Worm (Caenorhabditis elegans) whole organism, young adult: ENCODE measurements around the gene K06H7.7.

Experiments
- B0336.3 ChIP-seq: fragments of 200-800 bp; sonication (Bioruptor generic); IDR thresholded peaks from 2 replicates; pipeline ENCODE4 v1.3.6; 2022; ENCODE audit warnings: missing genetic modification characterization, missing compliant biosample characterization
- C06A6.2 ChIP-seq: fragments of 200-800 bp; sonication (Bioruptor generic); conservative IDR thresholded peaks from 2 replicates; pipeline ENCODE4 v1.3.6; 2022; ENCODE audit warnings: missing genetic modification characterization, missing compliant biosample characterization
- F22D6.2 ChIP-seq: sonication (generic microtip); optimal IDR thresholded peaks from 2 replicates; lab custom pipeline; 2016; ENCODE audit warnings: mild to moderate bottlenecking, missing genetic modification characterization, missing compliant biosample characterization
- F37B4.10 ChIP-seq: fragments of 200-800 bp; sonication (Bioruptor generic); IDR thresholded peaks from 2 replicates; pipeline ENCODE4 v1.3.6; 2022; ENCODE audit warnings: missing genetic modification characterization, missing compliant biosample characterization
- F39B2.1 ChIP-seq: fragments of 200-800 bp; sonication (Bioruptor generic); IDR thresholded peaks from 2 replicates; pipeline ENCODE4 v1.3.6; 2022; ENCODE audit warnings: missing genetic modification reagents, missing genetic modification characterization, missing compliant biosample characterization
- F57A8.1 ChIP-seq: fragments of 200-800 bp; sonication (Bioruptor generic); optimal IDR thresholded peaks from 2 replicates; lab custom pipeline; 2018; ENCODE audit warnings: mild to moderate bottlenecking, missing genetic modification characterization, moderate library complexity, missing compliant biosample characterization
- T07F8.4 ChIP-seq: sonication (generic microtip); optimal IDR thresholded peaks from 2 replicates; lab custom pipeline; 2016; ENCODE audit warnings: mild to moderate bottlenecking, missing genetic modification characterization, moderate library complexity, missing compliant biosample characterization
- Y95B8A.8 ChIP-seq: fragments of 200-800 bp; sonication (Bioruptor generic); IDR thresholded peaks from 2 replicates; pipeline ENCODE4 v1.3.6; 2022; ENCODE audit warnings: missing genetic modification reagents, missing genetic modification characterization, missing compliant biosample characterization
- ama-1 ChIP-seq, 3 experiments: fragments of 150-350 bp in 1 of 3; sonication (generic microtip) in 2 of 3; optimal IDR thresholded peaks; 2 replicates each; lab custom pipeline; 2014 to 2018; ENCODE audit warnings: missing biosample characterization in 2 of 3, missing genetic modification characterization in 2 of 3, missing genetic modification reagents in 2 of 3
- bed-1 ChIP-seq: fragments of 200-800 bp; sonication (Bioruptor generic); IDR thresholded peaks from 2 replicates; pipeline ENCODE4 v1.3.6; 2022; ENCODE audit warnings: missing genetic modification reagents, missing genetic modification characterization, missing compliant biosample characterization
- bed-2 ChIP-seq: fragments of 200-800 bp; sonication (Bioruptor generic); IDR thresholded peaks from 2 replicates; pipeline ENCODE4 v1.3.6; 2022; ENCODE audit warnings: missing genetic modification reagents, missing genetic modification characterization, missing compliant biosample characterization
- cebp-1 ChIP-seq, 2 experiments: fragments of 200-800 bp in 1 of 2; sonication (Bioruptor generic) in 1 of 2; sonication (generic microtip) in 1 of 2; IDR thresholded peaks in 1 of 2; optimal IDR thresholded peaks in 1 of 2; 2 replicates each; pipeline versions ENCODE4 v1.3.6 to Lab custom; 2017 to 2022; ENCODE audit warnings: missing compliant biosample characterization in 2 of 2, missing genetic modification characterization in 2 of 2, mild to moderate bottlenecking in 1 of 2, missing genetic modification reagents in 1 of 2, moderate library complexity in 1 of 2
- ceh-100 ChIP-seq: fragments of 200-800 bp; sonication (Bioruptor generic); IDR thresholded peaks from 2 replicates; pipeline ENCODE4 v1.3.6; 2022; ENCODE audit warnings: missing genetic modification reagents, missing genetic modification characterization, missing compliant biosample characterization
- ceh-27 ChIP-seq: fragments of 200-800 bp; sonication (Bioruptor generic); optimal IDR thresholded peaks from 2 replicates; lab custom pipeline; 2018; ENCODE audit warnings: mild to moderate bottlenecking, missing genetic modification characterization, moderate library complexity, missing compliant biosample characterization
- ceh-40 ChIP-seq: fragments of 200-800 bp; sonication (Bioruptor generic); IDR thresholded peaks from 2 replicates; pipeline ENCODE4 v1.3.6; 2022; ENCODE audit warnings: missing genetic modification characterization, missing compliant biosample characterization
- die-1 ChIP-seq: sonication (generic microtip); optimal IDR thresholded peaks from 2 replicates; lab custom pipeline; 2016; ENCODE audit warnings: missing genotype, mild to moderate bottlenecking, missing genetic modification characterization, missing compliant biosample characterization
- ets-4 ChIP-seq: fragments of 200-800 bp; sonication (Bioruptor generic); optimal IDR thresholded peaks from 2 replicates; lab custom pipeline; 2018; ENCODE audit warnings: mild to moderate bottlenecking, missing genetic modification characterization, missing compliant biosample characterization
- hmg-1.2 ChIP-seq: fragments of 200-800 bp; sonication (Bioruptor generic); IDR thresholded peaks from 2 replicates; pipeline ENCODE4 v1.3.6; 2022; ENCODE audit warnings: missing genetic modification reagents, missing genetic modification characterization, missing compliant biosample characterization
- hsf-1 ChIP-seq: fragments of 200-800 bp; sonication (Bioruptor generic); IDR thresholded peaks from 2 replicates; pipeline ENCODE4 v1.3.6; 2022; ENCODE audit warnings: missing genetic modification reagents, missing genetic modification characterization, missing compliant biosample characterization
- let-526 ChIP-seq: fragments of 200-800 bp; sonication (Bioruptor generic); IDR thresholded peaks from 2 replicates; pipeline ENCODE4 v1.3.6; 2022; ENCODE audit warnings: missing genetic modification reagents, missing genetic modification characterization, missing compliant biosample characterization
- let-607 ChIP-seq, 2 experiments: fragments of 200-800 bp in 1 of 2; sonication (Bioruptor generic) in 1 of 2; sonication (generic microtip) in 1 of 2; optimal IDR thresholded peaks; 2 replicates each; lab custom pipeline; 2016 to 2018; ENCODE audit warnings: mild to moderate bottlenecking in 2 of 2, missing compliant biosample characterization in 2 of 2, missing genetic modification characterization in 2 of 2, moderate library complexity in 2 of 2, missing genotype in 1 of 2
- lin-26 ChIP-seq: fragments of 200-800 bp; sonication (Bioruptor generic); IDR thresholded peaks from 2 replicates; pipeline ENCODE4 v1.3.6; 2022; ENCODE audit warnings: missing genetic modification reagents, missing genetic modification characterization, missing compliant biosample characterization
- lin-40 ChIP-seq: sonication (generic microtip); optimal IDR thresholded peaks from 2 replicates; lab custom pipeline; 2016; ENCODE audit warnings: missing genetic modification characterization, mild to moderate bottlenecking, missing compliant biosample characterization, missing genotype, missing genetic modification reagents
- lin-54 ChIP-seq: fragments of 200-800 bp; sonication (Bioruptor generic); optimal IDR thresholded peaks from 2 replicates; lab custom pipeline; 2018; ENCODE audit warnings: mild to moderate bottlenecking, missing genetic modification characterization, missing compliant biosample characterization
- mcd-1 ChIP-seq: fragments of 200-800 bp; sonication (Bioruptor generic); IDR thresholded peaks from 2 replicates; pipeline ENCODE4 v1.3.6; 2022; ENCODE audit warnings: missing genetic modification reagents, missing genetic modification characterization, missing compliant biosample characterization
- nhr-179 ChIP-seq: sonication (generic microtip); optimal IDR thresholded peaks from 2 replicates; lab custom pipeline; 2016; ENCODE audit warnings: mild to moderate bottlenecking, missing genetic modification characterization, missing compliant biosample characterization
- snpc-1.1 ChIP-seq: sonication (generic microtip); optimal IDR thresholded peaks from 2 replicates; lab custom pipeline; 2017; ENCODE audit warnings: missing genetic modification characterization, mild to moderate bottlenecking, missing compliant biosample characterization, antibody characterized with exemption, moderate library complexity, missing genotype, missing genetic modification reagents; ENCODE audit not compliant: insufficient read depth
- snpc-1.3 ChIP-seq: sonication (generic microtip); optimal IDR thresholded peaks from 2 replicates; lab custom pipeline; 2017; ENCODE audit warnings: missing genetic modification characterization, mild to moderate bottlenecking, missing compliant biosample characterization, antibody characterized with exemption, moderate library complexity, missing genotype, missing genetic modification reagents; ENCODE audit not compliant: insufficient read depth
- snpc-3.4 ChIP-seq: sonication (generic microtip); optimal IDR thresholded peaks from 2 replicates; lab custom pipeline; 2017; ENCODE audit warnings: missing genetic modification characterization, mild to moderate bottlenecking, missing compliant biosample characterization, antibody characterized with exemption, moderate library complexity, missing genotype, missing genetic modification reagents
- zfh-2 ChIP-seq: fragments of 200-800 bp; sonication (Bioruptor generic); conservative IDR thresholded peaks from 2 replicates; pipeline ENCODE4 v1.3.6; 2022; ENCODE audit warnings: missing genetic modification reagents, missing genetic modification characterization, missing compliant biosample characterization
- zim-3 ChIP-seq: sonication (generic microtip); optimal IDR thresholded peaks from 2 replicates; lab custom pipeline; 2017; ENCODE audit warnings: mild to moderate bottlenecking, missing genetic modification characterization, moderate library complexity, missing compliant biosample characterization
- ztf-25 ChIP-seq: fragments of 200-800 bp; sonication (Bioruptor generic); IDR thresholded peaks from 2 replicates; pipeline ENCODE4 v1.3.6; 2022; ENCODE audit warnings: missing genetic modification reagents, missing genetic modification characterization, missing compliant biosample characterization
- ztf-6 ChIP-seq: fragments of 200-800 bp; sonication (Bioruptor generic); IDR thresholded peaks from 2 replicates; pipeline ENCODE4 v1.3.6; 2022; ENCODE audit warnings: missing genetic modification reagents, missing genetic modification characterization, missing compliant biosample characterization

Gene K06H7.7

DNA sequence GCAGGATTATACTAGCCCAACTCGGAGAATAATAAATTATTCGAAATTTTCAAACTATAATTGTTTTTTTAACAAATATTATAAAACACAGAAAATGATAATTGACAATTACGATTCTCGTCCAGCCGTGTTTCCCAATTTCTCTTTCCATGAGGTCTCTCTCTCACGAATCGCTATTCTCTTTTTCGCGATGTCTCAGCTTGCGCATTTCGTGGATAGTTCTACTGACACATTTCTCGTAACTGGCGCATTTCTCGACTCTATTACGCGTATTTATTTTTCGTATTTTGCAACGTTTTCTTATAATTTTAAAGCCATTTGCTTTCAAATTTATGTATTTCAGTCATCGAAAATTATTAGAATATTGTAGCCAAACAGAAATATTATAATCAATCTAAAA is 41.5 kb downstream of the K06H7.7 start (continued):
- TF ChIP-seq snpc-1.1 (tag; lab: Kevin White, UChicago) = peak; percentile 78

DNA sequence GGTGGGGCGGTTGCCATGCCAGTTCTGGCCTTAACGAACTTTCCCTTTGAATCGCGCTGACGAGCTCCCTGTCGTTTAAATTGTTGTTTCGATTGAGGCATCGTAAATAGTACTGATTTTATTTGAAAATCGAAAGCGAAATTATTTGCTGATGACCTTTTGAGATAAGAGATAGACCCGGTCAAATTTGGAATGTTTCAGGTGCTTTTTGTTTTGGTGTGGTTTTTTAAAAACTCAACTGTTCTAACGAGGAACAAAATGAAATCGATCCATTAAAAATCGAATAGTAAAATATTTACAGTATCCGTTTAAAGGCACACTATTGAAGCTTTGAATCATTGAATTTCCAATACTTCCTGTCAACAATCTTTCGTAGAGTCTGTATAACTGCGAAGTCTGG is 42.5 kb downstream of the K06H7.7 start, which contains the start of gene K12H4.6:
TSS of gene K12H4.6 (minus strand) at position 101 of the 400 bp plus-strand sequence.
- TF ChIP-seq ama-1 (optimal IDR thresholded peaks at IDR 0.05; lab: Kevin White, UChicago) (no peak), ama-1 (GFP tag; optimal IDR thresholded peaks at IDR 0.05; lab: Kevin White, UChicago) (no peak), nhr-179 (tag; lab: Kevin White, UChicago) (no peak), lin-26 (no peak), ceh-40 (no peak), ceh-100 (no peak), B0336.3 (no peak), cebp-1 (GFP tag; IDR thresholded peaks at IDR 0.05; lab: Robert Waterston, UW) (no peak), cebp-1 (tag; optimal IDR thresholded peaks at IDR 0.05; lab: Kevin White, UChicago) (no peak), hsf-1 (GFP tag; lab: Robert Waterston, UW) (no peak), let-607 (tag; optimal IDR thresholded peaks at IDR 0.05; lab: Kevin White, UChicago) (no peak), lin-54 (GFP tag; lab: Kevin White, UChicago) (no peak), F39B2.1 (no peak)

DNA sequence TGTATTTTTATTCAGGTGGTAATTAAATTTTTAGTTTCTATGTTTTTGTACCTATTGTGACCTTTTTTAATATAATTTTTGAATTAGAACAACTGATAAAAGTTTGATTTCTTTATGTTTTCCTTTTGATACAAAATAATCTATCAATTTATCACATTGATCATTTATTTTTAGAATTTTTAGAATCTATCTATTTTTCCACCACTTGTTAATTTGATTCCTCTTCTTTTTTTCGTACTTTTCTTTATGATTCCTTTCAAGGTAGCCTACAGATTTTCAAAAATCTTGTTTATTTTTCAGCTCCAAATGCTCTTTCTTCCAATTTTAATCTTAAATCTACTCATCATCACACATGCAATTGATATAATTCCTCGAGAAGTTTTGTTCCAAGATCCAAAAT is 47.3 kb downstream of the K06H7.7 start, which contains the start of gene dpf-6:
TSS of gene dpf-6 (plus strand) at position 301 of the 400 bp plus-strand sequence.
- TF ChIP-seq F22D6.2 (no peak), ets-4 (no peak), lin-54 (GFP tag; lab: Kevin White, UChicago) (no peak), T07F8.4 (tag; lab: Kevin White, UChicago) (no peak), bed-1 (GFP tag; lab: Robert Waterston, UW) (no peak), ama-1 (optimal IDR thresholded peaks at IDR 0.05; lab: Kevin White, UChicago) (no peak), ama-1 (GFP tag; optimal IDR thresholded peaks at IDR 0.05; lab: Kevin White, UChicago) (no peak), hmg-1.2 (GFP tag; lab: Robert Waterston, UW) (no peak), ztf-25 (GFP tag; lab: Robert Waterston, UW) (no peak), cebp-1 (GFP tag; IDR thresholded peaks at IDR 0.05; lab: Robert Waterston, UW) (no peak), cebp-1 (tag; optimal IDR thresholded peaks at IDR 0.05; lab: Kevin White, UChicago) (no peak), ceh-27 (GFP tag; lab: Kevin White, UChicago) (no peak), lin-40 (no peak), mcd-1 (no peak)
- TF ChIP-seq, all 124 proteins: peak for 0

DNA sequence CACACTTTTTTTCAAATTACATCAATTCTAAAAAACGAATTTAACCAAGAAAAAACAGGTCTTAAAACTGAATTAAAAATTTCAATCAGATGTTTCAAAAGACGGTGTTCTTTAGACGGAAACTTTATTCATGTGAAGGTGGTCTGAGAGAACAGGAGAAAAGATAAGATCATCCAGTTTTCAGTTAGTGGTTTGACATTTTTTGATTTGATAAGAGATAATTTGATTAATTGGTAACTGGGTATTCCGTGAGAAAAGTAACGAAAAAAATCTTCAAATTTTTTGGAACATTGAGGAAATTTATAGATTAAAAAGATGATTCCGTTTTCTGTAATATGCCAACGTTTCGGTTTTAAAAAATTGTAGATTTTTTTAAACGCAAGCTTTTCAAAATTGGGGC is 48.8 kb downstream of the K06H7.7 start:
- no peak for TF ChIP-seq F57A8.1
- no peak for TF ChIP-seq ceh-100
- TF ChIP-seq ztf-6 = no peak

DNA sequence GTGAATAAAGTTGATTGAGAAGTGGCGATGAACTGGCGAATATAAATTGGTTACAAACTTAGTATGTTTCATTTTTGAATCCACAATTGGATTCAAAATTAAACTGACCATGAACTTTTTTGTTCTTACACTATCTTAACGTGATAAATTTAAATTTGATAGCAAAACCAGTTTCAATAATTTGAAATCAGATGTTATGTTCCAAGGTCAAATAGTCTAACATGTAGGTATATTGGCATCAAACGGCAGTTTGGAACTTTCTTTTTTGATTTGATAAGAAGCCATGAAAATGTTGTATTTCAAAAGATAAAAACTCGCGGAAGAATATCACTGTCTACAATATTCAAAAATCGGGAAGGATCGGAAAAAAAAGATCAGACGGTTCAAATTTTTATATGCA is 49.2 kb downstream of the K06H7.7 start:
- TF ChIP-seq bed-2 (GFP tag; lab: Robert Waterston, UW) (no peak), hmg-1.2 (GFP tag; lab: Robert Waterston, UW) (no peak), Y95B8A.8 (GFP tag; lab: Robert Waterston, UW) (no peak), snpc-3.4 (tag; lab: Kevin White, UChicago) (no peak), let-607 (tag; optimal IDR thresholded peaks at IDR 0.05; lab: Kevin White, UChicago) (no peak), zfh-2 (GFP tag; lab: Robert Waterston, UW) (no peak), let-526 (no peak), F39B2.1 (no peak), snpc-1.1 (tag; lab: Kevin White, UChicago) (no peak), T07F8.4 (tag; lab: Kevin White, UChicago) (no peak), snpc-1.3 (no peak), lin-54 (GFP tag; lab: Kevin White, UChicago) (no peak), die-1 (tag; lab: Kevin White, UChicago) (no peak), C06A6.2 (GFP tag; lab: Robert Waterston, UW) (no peak), zim-3 (tag; lab: Kevin White, UChicago) (no peak), F37B4.10 (GFP tag; lab: Robert Waterston, UW) (no peak)
